Fruit fly (Drosophila melanogaster): ENCODE data around the gene CG43063.

The CG43063 gene

DNA sequence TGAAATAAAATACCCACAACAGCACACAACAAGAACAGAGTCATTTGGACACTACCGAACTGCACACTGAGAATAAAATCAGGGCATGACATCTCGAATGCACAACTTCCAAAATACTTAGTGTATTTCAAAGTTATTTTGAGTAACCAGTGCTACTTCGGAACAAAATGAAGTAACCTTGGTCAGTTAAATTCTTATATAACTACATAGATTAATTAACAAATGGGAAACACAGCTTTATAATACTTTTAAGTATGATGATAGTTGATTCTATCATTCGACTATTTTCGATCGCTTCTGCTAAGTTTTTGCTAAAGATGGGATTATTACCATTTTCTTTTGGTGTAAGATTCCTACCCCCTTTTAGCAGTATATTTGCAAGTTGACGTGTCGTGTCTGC is 31.7 kb downstream of the CG43063 start:
- no peak for TF ChIP-seq HLH106 (tag; optimal IDR thresholded peaks at IDR 0.05)
- TF ChIP-seq Rel (GFP tag; optimal IDR thresholded peaks at IDR 0.05), result no peak
- no peak for TF ChIP-seq Rel (tag; optimal IDR thresholded peaks at IDR 0.05)
- no peak for TF ChIP-seq h (GFP tag; optimal IDR thresholded peaks at IDR 0.05)
- TF ChIP-seq foxo (GFP tag; optimal IDR thresholded peaks at IDR 0.05), result no peak
- no peak for TF ChIP-seq ey (GFP tag; optimal IDR thresholded peaks at IDR 0.05)
- no peak for TF ChIP-seq dl (GFP tag; optimal IDR thresholded peaks at IDR 0.05; ENCODE audit: insufficient read depth in 1 of 2, partially characterized antibody in 2 of 2)
- TF ChIP-seq Hnf4 (GFP tag; optimal IDR thresholded peaks at IDR 0.05), result no peak
- TF ChIP-seq lola (GFP tag; optimal IDR thresholded peaks at IDR 0.05), result no peak
- no peak for TF ChIP-seq Dfd (GFP tag; optimal IDR thresholded peaks at IDR 0.05)
- no peak for TF ChIP-seq woc (GFP tag; optimal IDR thresholded peaks at IDR 0.05)
- no peak for TF ChIP-seq pan (optimal IDR thresholded peaks at IDR 0.05)
- TF ChIP-seq CG9705 (GFP tag; optimal IDR thresholded peaks at IDR 0.05), result no peak
- TF ChIP-seq Jra (GFP tag; optimal IDR thresholded peaks at IDR 0.05), result no peak
- no peak for TF ChIP-seq Sp1 (GFP tag; optimal IDR thresholded peaks at IDR 0.05)
- no peak for TF ChIP-seq tai (GFP tag; optimal IDR thresholded peaks at IDR 0.05)
- TF ChIP-seq fru (GFP tag; optimal IDR thresholded peaks at IDR 0.05), result no peak
- TF ChIP-seq CG32264 (GFP tag; optimal IDR thresholded peaks at IDR 0.05), result no peak
- TF ChIP-seq sv (GFP tag; optimal IDR thresholded peaks at IDR 0.05), result no peak
- no peak for TF ChIP-seq Hr83 (GFP tag; optimal IDR thresholded peaks at IDR 0.05; ENCODE audit: poor library complexity, severe bottlenecking)
- no peak for TF ChIP-seq psq (GFP tag; optimal IDR thresholded peaks at IDR 0.05)

dm6 chr3R:13128932-13129331 is 42.9 kb downstream of the CG43063 start:
- TF ChIP-seq sv (GFP tag; optimal IDR thresholded peaks at IDR 0.05) (no peak), psq (GFP tag; optimal IDR thresholded peaks at IDR 0.05) (no peak), Vsx2 (GFP tag; optimal IDR thresholded peaks at IDR 0.05; ENCODE audit: partially characterized antibody) (no peak), usp (GFP tag; optimal IDR thresholded peaks at IDR 0.05) (no peak), dl (GFP tag; optimal IDR thresholded peaks at IDR 0.05; ENCODE audit: insufficient read depth in 1 of 2, partially characterized antibody in 2 of 2) (no peak), br (GFP tag; optimal IDR thresholded peaks at IDR 0.05) (no peak), woc (GFP tag; optimal IDR thresholded peaks at IDR 0.05) (no peak), CrebA (GFP tag; optimal IDR thresholded peaks at IDR 0.05; ENCODE audit: borderline replicate concordance) (no peak), ey (GFP tag; optimal IDR thresholded peaks at IDR 0.05) (no peak)
